Fruit fly (Drosophila melanogaster) whole organism, larva: ENCODE data around the gene Miox.

Source experiments
- noc ChIP-seq: fragments of 200-800 bp; sonication (Bioruptor generic); optimal IDR thresholded peaks from 3 replicates; lab custom pipeline; 2019; ENCODE audit warnings: missing biosample characterization, mild to moderate bottlenecking, missing genetic modification characterization, moderate library complexity

Miox gene

DNA sequence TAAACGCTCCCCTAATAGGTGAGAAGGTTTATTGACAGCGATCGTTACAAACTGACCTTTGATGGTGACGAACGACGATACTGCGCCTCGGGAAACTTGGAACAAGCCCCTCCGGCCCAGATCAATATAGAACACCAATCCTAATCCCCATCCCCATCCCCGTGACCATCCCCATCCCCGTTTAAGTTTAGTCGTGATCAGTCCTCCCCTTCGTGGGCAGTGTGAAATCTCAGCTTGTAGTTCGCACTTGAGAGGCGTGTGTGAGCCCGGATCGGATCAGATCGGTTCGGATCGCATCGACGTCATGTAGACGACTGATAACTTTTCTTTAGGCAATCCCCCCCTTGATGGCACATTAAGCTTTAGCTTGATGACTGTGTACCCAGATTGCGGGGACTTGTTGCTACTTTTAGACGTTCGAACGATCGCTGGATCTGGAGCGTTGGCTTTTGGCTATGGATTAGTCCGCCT is at the start of gene Miox:
Miox (plus strand) TSS at position 421 of the 471 bp plus-strand sequence.
- no peak for TF ChIP-seq noc (tag; lab: Kevin White, UChicago)

DNA sequence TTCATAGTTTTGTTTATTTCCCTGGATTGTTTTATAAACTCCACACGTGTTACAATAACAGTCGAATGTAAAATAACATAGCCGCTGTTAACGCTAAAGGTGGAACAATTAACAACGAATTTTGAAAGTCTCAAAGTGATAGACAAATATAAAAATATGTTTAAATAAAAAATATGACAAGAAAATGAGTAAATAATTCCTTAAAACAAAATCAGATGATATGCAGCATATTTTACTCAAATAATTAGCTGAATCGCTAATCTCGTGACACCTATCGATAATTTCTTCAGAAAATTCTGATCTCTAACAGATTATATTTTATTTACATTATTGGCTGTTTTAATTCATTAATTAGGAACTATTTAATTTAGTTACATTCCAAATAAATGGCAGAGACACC is 48.2 kb upstream of the Miox start, which contains the start of the genes CG5645 and Atg12:
CG5645 (minus strand) TSS at position 77 of the 400 bp plus-strand sequence.
Atg12 (plus strand) TSS at position 338 of the 400 bp plus-strand sequence.
- peak; percentile 56 for TF ChIP-seq noc (tag; lab: Kevin White, UChicago)

DNA sequence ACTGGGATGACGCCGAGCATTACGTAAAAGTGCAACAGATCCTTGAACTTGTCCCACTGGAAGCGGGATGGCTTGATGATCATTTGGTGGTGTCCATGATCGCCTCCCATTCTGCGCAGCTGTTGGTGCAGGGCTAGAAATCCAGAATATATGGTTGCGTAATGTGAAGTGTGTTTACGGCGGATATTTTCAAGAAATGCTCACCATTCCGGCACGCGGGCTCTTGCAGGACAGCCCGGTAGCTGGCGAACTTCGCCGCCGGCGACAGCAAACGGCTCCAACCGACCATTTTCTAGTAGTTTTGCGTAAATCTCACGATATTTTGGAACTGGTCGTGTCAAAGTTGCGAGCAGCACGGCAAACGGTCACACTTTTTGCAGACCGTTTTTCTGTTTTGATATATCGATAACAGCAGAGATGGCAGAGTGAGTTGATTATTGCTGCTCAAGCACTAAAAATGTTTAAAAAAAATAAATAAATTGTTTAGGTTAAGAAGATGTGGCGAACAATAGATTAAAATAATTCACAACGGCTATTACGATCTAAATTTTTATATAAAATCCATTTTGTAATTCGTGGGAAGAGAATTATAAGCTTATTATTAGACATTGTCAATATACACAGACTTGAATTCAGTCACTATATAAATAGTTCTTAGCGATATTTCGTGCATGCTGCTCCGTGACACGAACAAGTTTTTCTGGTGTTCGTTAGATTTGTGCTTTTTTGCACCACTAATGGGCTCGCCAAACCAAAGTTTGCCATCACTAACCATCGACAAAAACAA is 46.5 kb upstream of the Miox start, which contains the start of the genes ND-SGDH and RhoGAP68F:
ND-SGDH (minus strand) TSS at position 472 of the 787 bp plus-strand sequence.
RhoGAP68F (plus strand) TSS at position 756 of the 787 bp plus-strand sequence.
- peak; percentile 72 for TF ChIP-seq noc (tag; lab: Kevin White, UChicago)

DNA sequence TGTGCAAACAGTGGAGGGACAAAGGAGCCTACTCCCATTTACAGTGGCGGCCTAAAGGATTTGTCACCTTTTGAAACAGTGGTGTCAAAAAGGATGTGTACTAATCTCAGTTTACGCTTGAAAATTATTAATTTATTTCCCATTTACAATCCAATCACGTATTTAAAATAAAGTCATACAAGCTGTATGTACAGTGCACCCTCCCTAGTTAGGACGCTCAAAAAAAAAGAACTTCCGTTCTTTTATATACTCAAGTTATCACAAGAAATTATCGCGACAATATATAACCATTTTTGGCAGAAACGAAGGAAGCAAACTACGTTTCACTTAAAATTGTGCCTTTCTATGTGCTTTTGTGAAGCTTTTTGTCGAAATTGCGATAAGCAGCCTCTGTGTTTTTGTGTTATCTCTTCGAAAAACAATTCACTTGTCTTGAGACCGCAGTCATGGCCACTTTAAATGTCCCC is 45.5 kb upstream of the Miox start:
- peak; percentile 75 for TF ChIP-seq noc (tag; lab: Kevin White, UChicago)

DNA sequence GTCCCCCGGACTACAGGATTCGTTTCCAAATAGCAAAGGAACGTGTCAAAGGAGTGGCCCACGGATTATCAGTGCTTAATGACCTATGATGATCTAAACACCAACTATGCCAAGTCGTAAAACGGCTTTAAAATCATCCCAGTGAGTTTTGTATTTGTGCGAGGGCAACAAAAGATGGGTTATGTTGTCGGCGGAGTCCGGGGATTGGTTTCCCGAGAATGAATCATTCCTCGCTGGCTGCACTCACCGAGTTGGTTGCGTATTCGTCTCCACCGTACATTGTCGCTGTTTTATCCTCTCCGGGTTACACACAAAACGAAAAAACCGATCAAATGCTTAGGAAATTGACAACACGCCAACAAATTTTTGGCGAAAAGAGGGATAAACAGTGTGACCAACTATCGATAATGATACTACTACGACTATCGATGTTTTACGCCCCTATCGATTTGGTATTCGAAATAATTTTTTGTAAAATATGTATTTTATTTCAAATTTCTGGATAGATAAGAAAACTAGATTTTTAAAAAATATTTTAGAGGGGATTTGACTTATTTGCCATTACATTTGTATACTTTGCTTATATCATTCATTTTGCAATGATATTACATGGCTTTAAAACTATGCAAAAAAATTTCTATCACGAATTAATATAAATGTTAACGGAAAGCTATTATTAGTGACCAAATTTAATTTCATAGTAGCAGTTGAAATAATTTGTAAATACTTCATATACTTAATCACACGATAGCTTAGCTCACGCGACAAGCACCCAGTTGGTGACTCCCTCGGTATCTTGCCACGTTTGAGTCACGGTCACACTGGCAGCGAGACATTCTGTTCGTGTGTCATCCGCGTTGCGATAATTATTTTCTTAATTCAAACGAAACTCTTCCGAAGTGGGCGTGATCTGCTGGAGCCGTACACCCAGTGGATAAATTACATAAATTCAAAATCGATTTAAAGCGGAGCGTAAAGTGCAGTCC is 38.8 kb upstream of the Miox start, which contains the start of the genes eIF3l and Nrx-IV:
eIF3l (minus strand) TSS at position 389 of the 986 bp plus-strand sequence.
Nrx-IV (plus strand) TSS at position 811 of the 986 bp plus-strand sequence.
- no peak for TF ChIP-seq noc (tag; lab: Kevin White, UChicago)

DNA sequence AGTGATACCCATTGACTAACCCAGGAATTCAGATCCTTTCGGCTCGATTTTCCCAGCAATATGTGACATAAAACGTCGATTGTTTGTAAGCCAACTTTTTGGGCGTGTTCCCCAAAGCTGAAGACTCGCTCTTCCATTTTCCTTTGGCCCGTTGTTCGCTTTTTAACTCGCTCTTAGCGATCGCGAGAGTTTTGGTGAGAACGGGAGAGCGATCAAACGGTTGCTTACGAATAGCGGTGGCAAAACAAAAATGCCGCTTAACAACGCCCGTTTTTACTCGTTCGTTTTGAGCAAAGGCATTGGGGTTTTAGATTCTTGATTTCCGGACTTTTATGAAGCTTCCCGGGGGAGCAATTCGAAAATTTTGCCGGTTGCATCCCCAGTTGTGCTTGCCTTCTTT is 37.8 kb upstream of the Miox start:
- TF ChIP-seq noc (tag; lab: Kevin White, UChicago), result no peak

DNA sequence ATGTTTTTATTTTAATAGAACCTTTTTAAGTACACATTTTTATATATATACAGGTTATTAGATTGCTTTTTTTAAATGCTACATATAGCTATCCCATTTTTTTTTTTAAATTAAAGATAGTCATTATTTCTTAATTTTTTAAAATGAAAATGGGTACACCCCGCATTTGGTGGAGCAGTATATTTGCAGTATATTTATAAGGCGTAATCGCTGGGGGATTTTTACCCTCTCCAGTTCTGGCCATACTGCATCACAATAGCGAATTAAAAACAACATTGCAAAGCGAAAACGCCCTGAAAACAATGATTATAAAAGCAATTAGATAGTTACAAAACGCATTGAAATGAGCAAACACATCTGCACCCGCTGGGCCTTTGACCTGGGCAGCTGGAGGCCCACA is 35.8 kb upstream of the Miox start, which contains the start of gene CG32099:
CG32099 (plus strand) TSS at position 250 of the 400 bp plus-strand sequence.
- no peak for TF ChIP-seq noc (tag; lab: Kevin White, UChicago)

DNA sequence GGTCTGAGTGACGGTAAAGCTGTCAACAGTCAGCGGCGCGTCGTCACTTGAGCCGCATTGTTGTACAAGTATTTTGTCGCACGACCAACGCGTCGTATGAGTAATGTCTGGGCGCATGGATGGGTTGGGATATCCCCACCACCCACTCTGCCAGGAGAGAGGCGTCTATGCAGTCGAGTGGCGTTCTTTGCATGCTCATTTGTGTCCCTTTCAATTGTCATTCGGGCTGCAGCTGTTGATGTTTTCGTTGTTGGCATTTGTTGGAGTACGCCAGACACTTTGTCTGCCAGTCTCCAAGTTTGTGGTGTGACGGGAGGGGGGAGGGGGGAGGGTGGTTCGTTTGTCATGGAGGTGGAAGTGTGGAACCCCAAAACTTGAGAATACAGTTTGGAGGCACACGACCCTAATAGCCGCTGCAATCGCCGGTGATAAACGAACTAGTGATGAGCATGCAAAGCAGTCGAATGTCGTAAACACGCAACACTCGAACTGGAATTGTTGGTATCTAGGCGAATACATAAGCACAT is 22.6 kb upstream of the Miox start:
- TF ChIP-seq noc (tag; lab: Kevin White, UChicago), result no peak

DNA sequence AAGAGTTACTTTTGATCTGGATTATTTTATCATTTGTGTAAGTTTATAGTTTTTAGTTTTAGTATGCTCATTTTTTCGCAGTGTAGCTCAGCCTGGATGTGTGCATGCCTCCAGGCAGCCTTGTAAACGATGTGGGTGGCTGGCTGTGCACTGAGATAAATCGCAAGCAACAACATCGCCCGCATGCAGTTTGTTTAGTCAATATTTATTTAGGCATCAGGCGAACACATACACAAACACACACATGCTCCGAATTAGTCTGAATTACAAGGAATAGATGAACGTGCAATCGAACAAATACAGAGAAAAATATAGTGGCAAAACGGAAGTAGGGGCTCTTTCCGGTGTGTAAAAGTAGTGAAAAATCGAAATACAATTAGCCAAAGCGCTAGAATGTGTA is 21.7 kb upstream of the Miox start:
- TF ChIP-seq noc (tag; lab: Kevin White, UChicago), result no peak

DNA sequence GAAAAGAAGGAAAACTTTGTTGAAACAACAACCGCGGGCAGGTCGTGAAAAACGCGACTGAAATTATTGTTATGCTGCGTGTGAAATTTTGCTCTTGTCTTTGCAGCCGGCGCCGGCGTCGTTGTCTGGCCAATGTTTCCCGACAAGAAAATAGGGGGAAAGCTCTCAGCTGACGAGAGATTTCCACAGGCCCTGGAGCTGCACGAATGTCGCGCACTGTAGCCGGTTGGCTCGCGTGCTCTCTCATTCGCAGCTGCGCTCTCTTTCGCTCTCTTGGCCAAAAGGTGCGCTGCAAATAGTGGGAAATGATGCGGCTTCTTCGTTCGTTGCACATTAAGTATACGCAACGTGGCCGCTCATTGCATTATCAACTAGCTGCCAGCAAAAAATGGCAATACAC is 21.1 kb upstream of the Miox start, which contains the start of gene CG9760:
CG9760 (minus strand) TSS at position 43 of the 400 bp plus-strand sequence.
- no peak for TF ChIP-seq noc (tag; lab: Kevin White, UChicago)

DNA sequence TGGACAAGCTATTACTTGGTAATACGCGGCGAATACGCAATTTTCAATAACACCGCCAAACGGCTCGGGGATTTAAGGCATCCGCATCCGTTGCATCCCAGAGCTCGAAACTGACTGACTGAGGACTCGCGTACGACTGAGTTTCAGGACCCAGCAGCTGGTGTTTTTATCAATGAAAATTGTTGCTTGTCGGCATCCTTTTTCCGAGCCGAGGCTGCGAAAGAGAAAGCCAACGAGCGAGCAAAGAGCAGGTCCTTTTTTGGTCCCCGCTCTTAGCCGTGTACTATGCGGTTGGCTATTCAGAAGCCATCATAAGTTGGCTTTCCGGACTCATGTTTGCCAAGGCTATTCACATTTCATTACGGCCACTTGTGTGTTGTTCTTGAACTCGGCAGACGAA is 9.4 kb upstream of the Miox start, which contains the start of gene Rh7:
Rh7 (minus strand) TSS at position 101 of the 400 bp plus-strand sequence.
- TF ChIP-seq noc (tag; lab: Kevin White, UChicago), result no peak

DNA sequence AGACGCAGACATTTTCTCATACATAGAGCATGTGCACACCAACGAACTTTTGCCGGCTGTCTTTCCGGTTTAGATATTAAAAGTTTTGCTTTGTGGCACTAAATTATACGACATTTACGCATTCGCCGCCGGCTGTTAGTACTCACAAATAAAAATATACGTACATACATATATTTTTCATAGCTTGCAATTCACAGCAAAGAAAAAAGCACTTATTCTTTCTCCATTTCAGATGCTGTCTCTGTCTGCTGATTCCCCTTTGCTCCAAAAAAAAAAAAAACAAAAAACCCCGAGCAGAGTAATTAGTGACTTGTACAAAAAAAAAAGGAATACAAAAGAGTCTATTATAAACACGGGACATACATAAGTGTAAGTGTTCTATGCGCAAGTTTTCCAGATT is 7.5 kb upstream of the Miox start, which contains the start of gene CAH2:
CAH2 (plus strand) TSS at position 301 of the 400 bp plus-strand sequence.
- TF ChIP-seq noc (tag; lab: Kevin White, UChicago), result no peak

DNA sequence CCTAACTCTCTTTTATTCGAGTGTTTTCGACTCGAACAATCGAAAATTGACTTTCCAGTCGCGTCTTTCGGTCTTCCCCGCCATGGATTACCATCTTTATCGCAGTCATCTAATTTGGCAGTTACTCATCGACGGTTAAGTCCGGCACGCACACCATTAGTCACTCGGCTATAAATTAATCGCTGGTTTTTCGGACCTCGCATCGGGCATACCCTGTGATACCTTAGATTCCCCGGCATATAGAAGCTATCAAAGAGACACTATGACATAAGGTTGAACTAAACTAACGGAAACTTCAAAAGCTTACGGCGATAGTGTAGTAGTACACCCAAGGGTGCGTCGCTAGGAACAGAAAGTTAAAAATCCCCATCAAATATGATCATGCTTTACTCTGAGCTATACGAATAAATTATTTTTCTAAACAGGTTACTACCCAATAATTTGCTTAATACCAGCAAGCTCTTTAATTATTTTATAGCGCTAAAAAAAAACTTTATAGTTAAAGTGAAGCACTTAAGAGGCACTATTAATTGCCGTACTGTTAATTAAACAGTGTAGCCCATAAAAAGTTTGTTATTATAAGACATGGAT is 5.8 kb upstream of the Miox start:
- TF ChIP-seq noc (tag; lab: Kevin White, UChicago), result peak; percentile 21

DNA sequence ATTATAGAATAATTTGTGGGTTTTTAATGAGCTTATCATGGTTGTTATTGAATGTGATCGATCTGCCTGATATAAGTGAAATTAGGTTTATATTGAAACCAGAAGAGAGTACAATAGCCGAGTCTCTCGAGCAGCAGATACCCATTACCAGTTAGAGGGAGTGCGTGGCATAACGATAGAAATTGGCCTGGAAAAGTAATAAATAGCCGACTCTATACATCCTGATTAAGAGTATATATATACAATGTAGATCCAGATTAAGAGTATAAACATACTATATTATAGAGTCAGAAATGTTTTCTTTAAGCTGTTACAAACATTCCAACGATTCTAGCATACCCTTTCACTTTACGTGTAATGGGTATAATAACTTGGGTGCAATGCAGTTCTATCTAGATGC is 817 bp upstream of the Miox start:
- TF ChIP-seq noc (tag; lab: Kevin White, UChicago), result no peak
